Worm (Caenorhabditis elegans) whole organism, L4 larva: Measurements from ENCODE around the gene vha-1.
A peak's percentile ranks its signal among the peaks of the same experiment; 100 is the strongest.

Source experiments
- D1046.2 ChIP-seq: fragments of 200-800 bp; sonication (Bioruptor generic); IDR thresholded peaks from 2 replicates; pipeline ENCODE4 v1.3.6; 2022; ENCODE audit warnings: missing genetic modification characterization, missing compliant biosample characterization
- F37D6.2 ChIP-seq: sonication (generic microtip); optimal IDR thresholded peaks from 2 replicates; lab custom pipeline; 2016; ENCODE audit warnings: mild to moderate bottlenecking, missing genetic modification characterization, missing compliant biosample characterization
- F49E8.2 ChIP-seq: sonication (generic microtip); optimal IDR thresholded peaks from 2 replicates; lab custom pipeline; 2016; ENCODE audit warnings: missing compliant biosample characterization, mild to moderate bottlenecking, missing genetic modification characterization, borderline replicate concordance
- ZK337.2 ChIP-seq: fragments of 200-800 bp; sonication (Bioruptor generic); IDR thresholded peaks from 2 replicates; pipeline ENCODE4 v1.3.6; 2022; ENCODE audit warnings: missing genetic modification reagents, missing genetic modification characterization, missing compliant biosample characterization
- aha-1 ChIP-seq: fragments of 150-350 bp; peaks from one replicate; lab custom pipeline; 2014; ENCODE audit warnings: missing biosample characterization, missing genetic modification characterization
- arid-1 ChIP-seq: fragments of 200-800 bp; sonication (Bioruptor generic); conservative IDR thresholded peaks from 2 replicates; pipeline ENCODE4 v1.3.6; 2022; ENCODE audit warnings: missing genetic modification reagents, missing genetic modification characterization, missing compliant biosample characterization
- ceh-28 ChIP-seq: fragments of 150-350 bp; optimal IDR thresholded peaks from 2 replicates; lab custom pipeline; 2014; ENCODE audit warnings: missing biosample characterization, missing genetic modification reagents, missing genetic modification characterization
- ces-1 ChIP-seq: fragments of 150-350 bp; sonication (generic microtip); optimal IDR thresholded peaks from 4 replicates; lab custom pipeline; 2014; ENCODE audit warnings: missing biosample characterization, missing genetic modification reagents, missing genetic modification characterization
- daf-16 ChIP-seq, 3 experiments: sonication (generic microtip); optimal IDR thresholded peaks; 2 replicates each; lab custom pipeline; 2016 to 2017; ENCODE audit warnings: missing genetic modification characterization in 3 of 3, missing genetic modification reagents in 3 of 3, mild to moderate bottlenecking in 2 of 3, missing compliant biosample characterization in 2 of 3, missing biosample characterization in 1 of 3, moderate library complexity in 1 of 3
- daf-19 ChIP-seq: fragments of 200-800 bp; sonication (Bioruptor generic); conservative IDR thresholded peaks from 2 replicates; pipeline ENCODE4 v1.3.6; 2022; ENCODE audit warnings: missing genetic modification characterization, missing compliant biosample characterization
- dmd-6 ChIP-seq: fragments of 200-800 bp; sonication (Bioruptor generic); IDR thresholded peaks from 2 replicates; pipeline ENCODE4 v1.3.6; 2022; ENCODE audit warnings: missing genetic modification reagents, missing genetic modification characterization, missing compliant biosample characterization
- dpl-1 ChIP-seq: fragments of 150-350 bp; optimal IDR thresholded peaks from 2 replicates; lab custom pipeline; 2014; ENCODE audit warnings: missing biosample characterization, missing genetic modification reagents, missing genetic modification characterization
- duxl-1 ChIP-seq: sonication (generic microtip); optimal IDR thresholded peaks from 2 replicates; lab custom pipeline; 2016; ENCODE audit warnings: mild to moderate bottlenecking, missing genetic modification characterization, moderate library complexity, missing compliant biosample characterization; ENCODE audit not compliant: poor library complexity
- dve-1 ChIP-seq: sonication (generic microtip); optimal IDR thresholded peaks from 2 replicates; lab custom pipeline; 2017; ENCODE audit warnings: antibody characterized with exemption, mild to moderate bottlenecking, missing genetic modification characterization, missing compliant biosample characterization; ENCODE audit not compliant: insufficient read depth
- egl-27 ChIP-seq: sonication (generic microtip); optimal IDR thresholded peaks from 3 replicates; lab custom pipeline; 2017; ENCODE audit warnings: missing biosample characterization, missing genetic modification reagents, missing genetic modification characterization
- gei-8 ChIP-seq: fragments of 200-800 bp; sonication (Bioruptor generic); optimal IDR thresholded peaks from 2 replicates; lab custom pipeline; 2018; ENCODE audit warnings: mild to moderate bottlenecking, missing genetic modification characterization, missing compliant biosample characterization
- hlh-11 ChIP-seq: fragments of 200-800 bp; sonication (Bioruptor generic); optimal IDR thresholded peaks from 2 replicates; lab custom pipeline; 2018; ENCODE audit warnings: mild to moderate bottlenecking, missing genetic modification characterization, missing compliant biosample characterization
- hlh-30 ChIP-seq: sonication (generic microtip); optimal IDR thresholded peaks from 2 replicates; lab custom pipeline; 2017; ENCODE audit warnings: antibody characterized with exemption, mild to moderate bottlenecking, missing genetic modification characterization, missing compliant biosample characterization; ENCODE audit not compliant: insufficient read depth
- jun-1 ChIP-seq: fragments of 150-350 bp; optimal IDR thresholded peaks from 2 replicates; lab custom pipeline; 2014; ENCODE audit warnings: missing biosample characterization, missing genetic modification reagents, missing genetic modification characterization
- lin-1 ChIP-seq: fragments of 200-800 bp; sonication (Bioruptor generic); IDR thresholded peaks from 2 replicates; pipeline ENCODE4 v1.3.6; 2022; ENCODE audit warnings: missing genetic modification reagents, missing genetic modification characterization, missing compliant biosample characterization
- lin-13 ChIP-seq: fragments of 150-350 bp; optimal IDR thresholded peaks from 2 replicates; lab custom pipeline; 2014; ENCODE audit warnings: missing biosample characterization, missing genetic modification reagents, missing genetic modification characterization
- lin-39 ChIP-seq: fragments of 150-350 bp; optimal IDR thresholded peaks from 2 replicates; lab custom pipeline; 2014; ENCODE audit warnings: missing biosample characterization, missing genetic modification reagents, missing genetic modification characterization
- lsy-2 ChIP-seq, 2 experiments: fragments of 150-350 bp in 1 of 2; sonication (generic microtip) in 1 of 2; optimal IDR thresholded peaks; 2 replicates each; lab custom pipeline; 2014 to 2017; ENCODE audit warnings: missing biosample characterization in 2 of 2, missing genetic modification characterization in 2 of 2
- madf-9 ChIP-seq: fragments of 200-800 bp; sonication (Bioruptor generic); conservative IDR thresholded peaks from 2 replicates; pipeline ENCODE4 v1.3.6; 2022; ENCODE audit warnings: missing genetic modification reagents, missing genetic modification characterization, missing compliant biosample characterization
- mdl-1 ChIP-seq, 2 experiments: fragments of 150-350 bp in 1 of 2; sonication (generic microtip) in 1 of 2; optimal IDR thresholded peaks; 2 replicates each; lab custom pipeline; 2014 to 2017; ENCODE audit warnings: missing biosample characterization in 2 of 2, missing genetic modification characterization in 2 of 2
- mep-1 ChIP-seq: fragments of 150-350 bp; sonication (generic microtip); optimal IDR thresholded peaks from 3 replicates; lab custom pipeline; 2014; ENCODE audit warnings: missing biosample characterization, missing genetic modification characterization
- mxl-3 ChIP-seq: fragments of 200-800 bp; sonication (Bioruptor generic); optimal IDR thresholded peaks from 2 replicates; lab custom pipeline; 2018; ENCODE audit warnings: mild to moderate bottlenecking, missing genetic modification characterization, missing compliant biosample characterization
- nhr-102 ChIP-seq: sonication (generic microtip); optimal IDR thresholded peaks from 2 replicates; lab custom pipeline; 2016; ENCODE audit warnings: mild to moderate bottlenecking, missing genetic modification characterization, moderate library complexity, missing compliant biosample characterization
- nhr-25 ChIP-seq: sonication (generic microtip); optimal IDR thresholded peaks from 2 replicates; lab custom pipeline; 2017; ENCODE audit warnings: missing genetic modification characterization, mild to moderate bottlenecking, missing compliant biosample characterization, antibody characterized with exemption, moderate library complexity, borderline replicate concordance; ENCODE audit not compliant: insufficient read depth
- nhr-6 ChIP-seq: fragments of 150-350 bp; optimal IDR thresholded peaks from 2 replicates; lab custom pipeline; 2014; ENCODE audit warnings: missing biosample characterization, missing genetic modification characterization
- nhr-77 ChIP-seq: fragments of 150-350 bp; optimal IDR thresholded peaks from 2 replicates; lab custom pipeline; 2014; ENCODE audit warnings: missing biosample characterization, missing genetic modification characterization
- php-3 ChIP-seq: fragments of 200-800 bp; sonication (Bioruptor generic); IDR thresholded peaks from 2 replicates; pipeline ENCODE4 v1.3.6; 2022; ENCODE audit warnings: missing genetic modification reagents, missing genetic modification characterization, missing compliant biosample characterization
- pqm-1 ChIP-seq: sonication (generic microtip); optimal IDR thresholded peaks from 2 replicates; lab custom pipeline; 2017; ENCODE audit warnings: missing biosample characterization, missing genetic modification characterization
- rbr-2 ChIP-seq: sonication (generic microtip); optimal IDR thresholded peaks from 2 replicates; lab custom pipeline; 2016; ENCODE audit warnings: missing genotype, missing genetic modification characterization, missing compliant biosample characterization
- set-16 ChIP-seq: fragments of 200-800 bp; sonication (Bioruptor generic); IDR thresholded peaks from 2 replicates; pipeline ENCODE4 v1.3.6; 2022; ENCODE audit warnings: missing genetic modification reagents, missing genetic modification characterization, missing compliant biosample characterization
- tag-97 ChIP-seq: fragments of 200-800 bp; sonication (Bioruptor generic); IDR thresholded peaks from 2 replicates; pipeline ENCODE4 v1.3.6; 2022; ENCODE audit warnings: missing genetic modification characterization, missing compliant biosample characterization
- tra-1 ChIP-seq: fragments of 200-800 bp; sonication (Bioruptor generic); IDR thresholded peaks from 2 replicates; pipeline ENCODE4 v1.3.6; 2022; ENCODE audit warnings: missing genetic modification reagents, missing genetic modification characterization, missing compliant biosample characterization
- unc-130 ChIP-seq: sonication (generic microtip); optimal IDR thresholded peaks from 2 replicates; lab custom pipeline; 2016; ENCODE audit warnings: missing genetic modification reagents, missing genetic modification characterization, missing compliant biosample characterization
- unc-39 ChIP-seq: sonication (generic microtip); optimal IDR thresholded peaks from 2 replicates; lab custom pipeline; 2017; ENCODE audit warnings: missing biosample characterization, missing genetic modification characterization
- unc-62 ChIP-seq, 3 experiments: fragments of 150-350 bp in 1 of 3; sonication (generic microtip); optimal IDR thresholded peaks in 2 of 3; peaks in 1 of 3; 1 replicate in 1 of 3; 2 replicates in 2 of 3; lab custom pipeline; 2014 to 2017; ENCODE audit warnings: missing biosample characterization in 3 of 3, missing genetic modification characterization in 3 of 3, missing genetic modification reagents in 3 of 3, missing genotype in 1 of 3
- vab-7 ChIP-seq: fragments of 200-800 bp; sonication (Bioruptor generic); IDR thresholded peaks from 2 replicates; pipeline ENCODE4 v1.3.6; 2022; ENCODE audit warnings: missing genetic modification reagents, missing genetic modification characterization, missing compliant biosample characterization
- zip-11 ChIP-seq: fragments of 200-800 bp; sonication (Bioruptor generic); IDR thresholded peaks from 2 replicates; pipeline ENCODE4 v1.3.6; 2022; ENCODE audit warnings: missing genetic modification characterization, missing compliant biosample characterization
- zip-2 ChIP-seq: fragments of 150-350 bp; optimal IDR thresholded peaks from 2 replicates; lab custom pipeline; 2014; ENCODE audit warnings: missing biosample characterization, missing genetic modification characterization
- ztf-11 ChIP-seq: fragments of 150-350 bp; optimal IDR thresholded peaks from 2 replicates; lab custom pipeline; 2014; ENCODE audit warnings: missing biosample characterization, missing genetic modification characterization

vha-1 gene

DNA sequence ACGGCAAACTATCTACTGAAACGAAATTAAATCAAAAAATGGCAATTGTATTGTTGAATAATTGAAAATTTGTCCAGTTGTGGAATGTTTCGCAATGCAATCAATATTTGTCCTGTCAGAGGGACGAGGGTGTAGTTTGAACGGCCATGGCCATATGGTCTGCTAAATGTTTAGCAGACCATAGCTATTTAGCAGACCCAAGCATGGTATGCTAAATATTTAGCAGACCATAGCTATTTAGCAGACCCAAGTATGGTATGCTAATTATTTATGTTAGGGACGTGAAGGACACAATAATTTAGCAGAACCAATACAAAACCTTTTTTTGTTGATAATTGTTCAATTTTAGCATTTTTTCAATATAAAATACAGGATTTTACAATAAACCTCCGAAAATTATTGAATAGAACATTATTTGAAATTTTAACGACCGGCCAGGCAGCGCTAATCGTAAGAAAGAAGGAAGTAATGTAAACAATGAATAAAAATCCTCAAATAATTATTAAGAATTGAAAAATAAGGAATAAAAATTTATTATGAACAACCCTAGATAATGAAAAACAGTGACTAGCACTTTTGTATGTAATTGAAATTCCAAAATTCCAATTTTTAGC lies 24.1 kb downstream of the vha-1 start, which contains the start of gene riok-3 (continued):
- TF ChIP-seq hlh-30 (tag; lab: Kevin White, UChicago) (no peak), D1046.2 (GFP tag; lab: Robert Waterston, UW) (no peak), daf-19 (GFP tag; lab: Robert Waterston, UW) (no peak), pqm-1 (tag; lab: Kevin White, UChicago) (no peak), ceh-28 (no peak), ces-1 (GFP tag; lab: Kevin White, UChicago) (no peak), lin-1 (GFP tag; lab: Robert Waterston, UW) (no peak), zip-2 (peak; percentile 87), duxl-1 (no peak), gei-8 (GFP tag; lab: Kevin White, UChicago) (peak; percentile 18), tag-97 (GFP tag; lab: Robert Waterston, UW) (no peak), nhr-102 (peak; percentile 35), ZK337.2 (no peak), vab-7 (GFP tag; lab: Robert Waterston, UW) (no peak), nhr-25 (no peak), daf-16 (GFP tag; optimal IDR thresholded peaks at IDR 0.05; lab: Kevin White, UChicago) (no peak), daf-16 (tag; optimal IDR thresholded peaks at IDR 0.05; lab: Kevin White, UChicago) (no peak), F49E8.2 (tag; lab: Kevin White, UChicago) (no peak), lin-39 (tag; lab: Kevin White, UChicago) (no peak), lsy-2 (tag; optimal IDR thresholded peaks at IDR 0.05; lab: Kevin White, UChicago) (peak in 1 of 2 experiments; percentile 51), hlh-11 (tag; lab: Kevin White, UChicago) (peak; percentile 1), php-3 (GFP tag; lab: Robert Waterston, UW) (peak; percentile 55; the same call in 1 of the 2 replicates), mep-1 (peak; percentile 33), arid-1 (no peak), zip-11 (no peak)

DNA sequence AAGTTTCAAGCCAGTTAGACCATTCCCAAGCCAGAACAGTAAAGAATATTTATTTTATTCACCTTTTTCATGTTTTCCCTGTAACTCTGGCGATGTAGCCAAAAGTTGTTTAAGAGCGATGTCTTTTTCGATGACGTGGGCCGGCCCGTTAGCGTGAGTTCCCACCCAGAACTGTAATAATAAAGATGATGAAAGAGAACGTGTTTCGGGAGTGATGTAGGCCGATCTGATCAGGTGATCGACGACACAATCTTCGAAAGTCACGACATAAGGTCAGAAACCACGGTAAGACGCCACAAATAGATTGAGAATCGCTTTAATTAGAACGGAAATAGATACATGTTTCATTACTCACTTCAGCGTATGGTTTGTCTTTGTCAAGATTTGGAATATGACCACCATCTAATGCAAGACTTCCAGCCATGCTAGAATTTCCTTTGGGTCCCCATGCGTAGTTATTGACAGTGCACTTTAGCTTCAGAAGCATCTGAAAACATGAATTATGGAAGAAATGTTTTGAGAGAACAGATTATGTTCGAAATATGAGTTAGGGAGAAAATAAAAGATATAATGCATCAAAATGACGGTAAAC lies 26.0 kb downstream of the vha-1 start, which contains the start of gene ZK632.4:
Gene ZK632.4 (minus strand): TSS at position 487 of the 592 bp plus-strand sequence.
- TF ChIP-seq unc-62 (GFP tag; optimal IDR thresholded peaks at IDR 0.05 in 1 of 2; lab: Kevin White, UChicago) (peak in 1 of 2 experiments; percentile 92), unc-62 (tag; optimal IDR thresholded peaks at IDR 0.05; lab: Kevin White, UChicago) (no peak), F37D6.2 (tag; lab: Kevin White, UChicago) (no peak), tra-1 (GFP tag; lab: Robert Waterston, UW) (peak; percentile 34; the same call in 1 of the 2 replicates), hlh-30 (tag; lab: Kevin White, UChicago) (no peak)

DNA sequence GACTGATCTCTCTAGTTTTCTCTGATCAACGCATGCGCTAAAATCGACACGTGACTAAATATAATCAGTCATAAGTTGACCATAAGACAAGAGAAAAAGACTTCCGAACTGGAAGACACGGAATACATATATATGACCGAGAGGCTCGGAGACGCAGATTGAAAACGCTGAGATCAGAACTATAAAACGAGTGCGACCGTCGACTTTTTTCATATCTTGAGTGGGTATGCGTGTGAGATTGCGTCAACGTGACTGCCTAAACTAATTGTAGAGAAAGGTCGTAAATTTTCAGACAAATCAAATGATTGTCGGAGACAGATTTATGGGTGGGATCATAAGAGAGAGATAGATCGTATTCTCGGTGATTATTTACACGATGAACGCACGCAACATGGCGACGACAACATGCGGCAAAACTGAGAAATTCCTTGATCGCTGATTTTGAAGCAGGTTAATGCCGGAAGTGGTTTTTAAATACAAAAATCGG lies 26.5 kb downstream of the vha-1 start:
- TF ChIP-seq dve-1, result peak; percentile 61
- TF ChIP-seq egl-27 (tag; lab: Kevin White, UChicago), result no peak
- TF ChIP-seq nhr-6, result peak; percentile 38
- no peak for TF ChIP-seq daf-19 (GFP tag; lab: Robert Waterston, UW)
- TF ChIP-seq lin-13 (GFP tag; lab: Kevin White, UChicago), result peak; percentile 8
- TF ChIP-seq ZK337.2, result no peak
- no peak for TF ChIP-seq nhr-102
- TF ChIP-seq ztf-11 (tag; lab: Kevin White, UChicago), result no peak
- TF ChIP-seq tag-97 (GFP tag; lab: Robert Waterston, UW), result no peak
- TF ChIP-seq jun-1 (tag; lab: Kevin White, UChicago), result no peak
- TF ChIP-seq nhr-77 (tag; lab: Kevin White, UChicago), result peak; percentile 45
- TF ChIP-seq rbr-2 (tag; lab: Kevin White, UChicago), result no peak
- no peak for TF ChIP-seq unc-39 (tag; lab: Kevin White, UChicago)
- no peak for TF ChIP-seq set-16 (GFP tag; lab: Robert Waterston, UW)
- TF ChIP-seq dpl-1, result peak; percentile 34
- peak; percentile 37; the same call in 1 of the 2 replicates for TF ChIP-seq dmd-6 (GFP tag; lab: Robert Waterston, UW)
- peak; percentile 23 to 79 for TF ChIP-seq mdl-1 (tag; optimal IDR thresholded peaks at IDR 0.05; lab: Kevin White, UChicago)
- peak; percentile 63 for TF ChIP-seq mep-1
- peak; percentile 79 for TF ChIP-seq mxl-3 (GFP tag; lab: Kevin White, UChicago)
- TF ChIP-seq gei-8 (GFP tag; lab: Kevin White, UChicago), result no peak
- no peak for TF ChIP-seq madf-9 (GFP tag; lab: Robert Waterston, UW)
- peak; percentile 2 to 25 for TF ChIP-seq lsy-2 (tag; optimal IDR thresholded peaks at IDR 0.05; lab: Kevin White, UChicago)
- TF ChIP-seq aha-1 (tag; lab: Kevin White, UChicago), result peak; percentile 81
- TF ChIP-seq unc-130 (GFP tag; lab: Kevin White, UChicago), result no peak
- peak; percentile 94 for TF ChIP-seq php-3 (GFP tag; lab: Robert Waterston, UW)
